Worm (Caenorhabditis elegans) whole organism, L2 larva: ENCODE data around the gene Y7A5A.7.

ENCODE experiments used
- C34F6.9 ChIP-seq: fragments of 150-350 bp; optimal IDR thresholded peaks from 2 replicates; lab custom pipeline; 2014; ENCODE audit warnings: missing biosample characterization, missing genetic modification characterization
- F13H6.1 ChIP-seq: sonication (generic microtip); optimal IDR thresholded peaks from 2 replicates; lab custom pipeline; 2016; ENCODE audit warnings: missing genetic modification characterization, missing compliant biosample characterization
- R02D3.7 ChIP-seq: fragments of 150-350 bp; optimal IDR thresholded peaks from 2 replicates; lab custom pipeline; 2014; ENCODE audit warnings: missing biosample characterization, missing genetic modification characterization
- ZK546.5 ChIP-seq: sonication (generic microtip); optimal IDR thresholded peaks from 2 replicates; lab custom pipeline; 2017; ENCODE audit warnings: missing biosample characterization, missing genetic modification characterization
- alr-1 ChIP-seq: fragments of 150-350 bp; optimal IDR thresholded peaks from 2 replicates; lab custom pipeline; 2014; ENCODE audit warnings: missing biosample characterization, missing genetic modification characterization
- aly-2 ChIP-seq: fragments of 150-350 bp; optimal IDR thresholded peaks from 2 replicates; lab custom pipeline; 2014; ENCODE audit warnings: missing biosample characterization, missing genetic modification characterization
- blmp-1 ChIP-seq: sonication (generic microtip); optimal IDR thresholded peaks from 2 replicates; lab custom pipeline; 2017; ENCODE audit warnings: missing genetic modification characterization, mild to moderate bottlenecking, missing compliant biosample characterization, antibody characterized with exemption, moderate library complexity; ENCODE audit not compliant: insufficient read depth
- ceh-82 ChIP-seq: fragments of 150-350 bp; optimal IDR thresholded peaks from 2 replicates; lab custom pipeline; 2014; ENCODE audit warnings: missing biosample characterization, missing genetic modification characterization
- crh-2 ChIP-seq: sonication (generic microtip); optimal IDR thresholded peaks from 2 replicates; lab custom pipeline; 2017; ENCODE audit warnings: missing biosample characterization, missing genetic modification characterization
- dmd-4 ChIP-seq: sonication (generic microtip); optimal IDR thresholded peaks from 2 replicates; lab custom pipeline; 2017; ENCODE audit warnings: missing biosample characterization, missing genetic modification characterization
- egl-27 ChIP-seq: sonication (generic microtip); optimal IDR thresholded peaks from 3 replicates; lab custom pipeline; 2017; ENCODE audit warnings: missing biosample characterization, missing genetic modification reagents, missing genetic modification characterization
- elt-1 ChIP-seq: fragments of 150-350 bp; optimal IDR thresholded peaks from 2 replicates; lab custom pipeline; 2014; ENCODE audit warnings: missing biosample characterization, missing genetic modification characterization
- fos-1 ChIP-seq: fragments of 150-350 bp; optimal IDR thresholded peaks from 2 replicates; lab custom pipeline; 2014; ENCODE audit warnings: missing biosample characterization, missing genetic modification characterization
- gmeb-1 ChIP-seq: fragments of 150-350 bp; optimal IDR thresholded peaks from 2 replicates; lab custom pipeline; 2014; ENCODE audit warnings: missing biosample characterization, missing genetic modification characterization
- lin-11 ChIP-seq: fragments of 150-350 bp; sonication (generic microtip); optimal IDR thresholded peaks from 2 replicates; lab custom pipeline; 2014; ENCODE audit warnings: missing biosample characterization, missing genetic modification characterization, inconsistent platforms, mixed read lengths
- lin-13 ChIP-seq: fragments of 150-350 bp; optimal IDR thresholded peaks from 2 replicates; lab custom pipeline; 2014; ENCODE audit warnings: missing biosample characterization, missing genetic modification reagents, missing genetic modification characterization
- lin-39 ChIP-seq: fragments of 150-350 bp; optimal IDR thresholded peaks from 2 replicates; lab custom pipeline; 2014; ENCODE audit warnings: missing biosample characterization, missing genetic modification reagents, missing genetic modification characterization
- lsy-2 ChIP-seq, 2 experiments: fragments of 150-350 bp in 1 of 2; sonication (generic microtip) in 1 of 2; optimal IDR thresholded peaks; 2 replicates each; lab custom pipeline; 2014 to 2017; ENCODE audit warnings: missing biosample characterization in 2 of 2, missing genetic modification characterization in 2 of 2
- mbf-1 ChIP-seq: sonication (generic microtip); optimal IDR thresholded peaks from 2 replicates; lab custom pipeline; 2017; ENCODE audit warnings: missing biosample characterization, missing genetic modification characterization
- mdl-1 ChIP-seq, 2 experiments: fragments of 150-350 bp in 1 of 2; sonication (generic microtip) in 1 of 2; optimal IDR thresholded peaks; 2 replicates each; lab custom pipeline; 2017; ENCODE audit warnings: missing biosample characterization in 2 of 2, missing genetic modification characterization in 2 of 2
- nhr-10 ChIP-seq: sonication (generic microtip); optimal IDR thresholded peaks from 2 replicates; lab custom pipeline; 2017; ENCODE audit warnings: missing biosample characterization, missing genetic modification characterization
- nhr-11 ChIP-seq: fragments of 150-350 bp; optimal IDR thresholded peaks from 2 replicates; lab custom pipeline; 2014; ENCODE audit warnings: missing biosample characterization, missing genetic modification characterization
- nhr-12 ChIP-seq: fragments of 150-350 bp; optimal IDR thresholded peaks from 2 replicates; lab custom pipeline; 2014; ENCODE audit warnings: missing biosample characterization, missing genetic modification characterization
- nhr-129 ChIP-seq: fragments of 150-350 bp; optimal IDR thresholded peaks from 2 replicates; lab custom pipeline; 2014; ENCODE audit warnings: missing biosample characterization, missing genetic modification characterization
- nhr-21 ChIP-seq: fragments of 150-350 bp; optimal IDR thresholded peaks from 2 replicates; lab custom pipeline; 2014; ENCODE audit warnings: missing biosample characterization, missing genetic modification characterization
- nhr-23 ChIP-seq: fragments of 150-350 bp; optimal IDR thresholded peaks from 2 replicates; lab custom pipeline; 2014; ENCODE audit warnings: missing biosample characterization, missing genetic modification reagents, missing genetic modification characterization
- nhr-237 ChIP-seq: fragments of 150-350 bp; optimal IDR thresholded peaks from 2 replicates; lab custom pipeline; 2014; ENCODE audit warnings: missing biosample characterization, missing genetic modification characterization
- nhr-25 ChIP-seq: fragments of 150-350 bp; sonication (generic microtip); optimal IDR thresholded peaks from 3 replicates; lab custom pipeline; 2014; ENCODE audit warnings: missing biosample characterization, missing genetic modification characterization
- nhr-77 ChIP-seq: fragments of 150-350 bp; optimal IDR thresholded peaks from 2 replicates; lab custom pipeline; 2014; ENCODE audit warnings: missing biosample characterization, missing genetic modification characterization
- skn-1 ChIP-seq: sonication (generic microtip); optimal IDR thresholded peaks from 2 replicates; lab custom pipeline; 2017; ENCODE audit warnings: missing biosample characterization, missing genetic modification characterization
- sma-3 ChIP-seq: sonication (generic microtip); optimal IDR thresholded peaks from 2 replicates; lab custom pipeline; 2016; ENCODE audit warnings: missing genetic modification reagents, missing genetic modification characterization, missing compliant biosample characterization
- sma-9 ChIP-seq, 2 experiments: fragments of 150-350 bp in 1 of 2; sonication (generic microtip) in 1 of 2; optimal IDR thresholded peaks; 2 replicates each; lab custom pipeline; 2014 to 2016; ENCODE audit warnings: missing genetic modification characterization in 2 of 2, mild to moderate bottlenecking in 1 of 2, missing biosample characterization in 1 of 2, missing compliant biosample characterization in 1 of 2, missing genetic modification reagents in 1 of 2, moderate library complexity in 1 of 2
- snpc-4 ChIP-seq: fragments of 150-350 bp; optimal IDR thresholded peaks from 2 replicates; lab custom pipeline; 2014; ENCODE audit warnings: missing biosample characterization, missing genetic modification characterization
- unc-55 ChIP-seq: fragments of 150-350 bp; sonication (generic microtip); optimal IDR thresholded peaks from 3 replicates; lab custom pipeline; 2014; ENCODE audit warnings: missing biosample characterization, missing genetic modification reagents, missing genetic modification characterization
- unc-62 ChIP-seq: fragments of 150-350 bp; optimal IDR thresholded peaks from 2 replicates; lab custom pipeline; 2014; ENCODE audit warnings: missing biosample characterization, missing genetic modification reagents, missing genetic modification characterization
- zag-1 ChIP-seq: fragments of 150-350 bp; optimal IDR thresholded peaks from 2 replicates; lab custom pipeline; 2014; ENCODE audit warnings: missing biosample characterization, missing genetic modification characterization
- ztf-1 ChIP-seq: fragments of 200-800 bp; sonication (Bioruptor generic); conservative IDR thresholded peaks from 2 replicates; pipeline ENCODE4 v1.3.6; 2022; ENCODE audit warnings: missing genetic modification characterization, missing compliant biosample characterization
- ztf-11 ChIP-seq: sonication (generic microtip); optimal IDR thresholded peaks from 2 replicates; lab custom pipeline; 2017; ENCODE audit warnings: missing biosample characterization, missing genetic modification characterization
- ztf-4 ChIP-seq: fragments of 150-350 bp; optimal IDR thresholded peaks from 2 replicates; lab custom pipeline; 2014; ENCODE audit warnings: missing biosample characterization, missing genetic modification characterization

Y7A5A.7 gene

ce11 chrX:15822197-15822596, 18.2 kb upstream of the Y7A5A.7 start, which contains the start of gene Y7A5A.8:
TSS of gene Y7A5A.8 (plus strand) at chrX:15822497.
- TF ChIP-seq F13H6.1 (no peak), ZK546.5 (tag; lab: Kevin White, UChicago) (no peak), nhr-129 (tag; lab: Kevin White, UChicago) (no peak), sma-3 (no peak), lin-11 (no peak), ztf-4 (no peak), elt-1 (tag; lab: Kevin White, UChicago) (no peak), nhr-10 (no peak), zag-1 (tag; lab: Kevin White, UChicago) (no peak), aly-2 (tag; lab: Kevin White, UChicago) (no peak), nhr-237 (no peak), nhr-12 (tag; lab: Kevin White, UChicago) (no peak), snpc-4 (tag; lab: Kevin White, UChicago) (no peak), lsy-2 (tag; optimal IDR thresholded peaks at IDR 0.05; lab: Kevin White, UChicago) (no peak), ceh-82 (tag; lab: Kevin White, UChicago) (no peak), ztf-11 (no peak), unc-55 (no peak)

ce11 chrX:15814548-15814947, 10.6 kb upstream of the Y7A5A.7 start:
- TF ChIP-seq F13H6.1 = no peak
- TF ChIP-seq skn-1 (tag; lab: Kevin White, UChicago) = no peak
- TF ChIP-seq fos-1 (tag; lab: Kevin White, UChicago) = no peak
- TF ChIP-seq alr-1 (tag; lab: Kevin White, UChicago) = no peak
- TF ChIP-seq nhr-23 (tag; lab: Kevin White, UChicago) = no peak
- no peak for TF ChIP-seq mbf-1 (tag; lab: Kevin White, UChicago)
- TF ChIP-seq gmeb-1 (tag; lab: Kevin White, UChicago) = no peak
- TF ChIP-seq C34F6.9 (tag; lab: Kevin White, UChicago) = no peak
- no peak for TF ChIP-seq zag-1 (tag; lab: Kevin White, UChicago)
- TF ChIP-seq egl-27 (tag; lab: Kevin White, UChicago) = no peak
- no peak for TF ChIP-seq sma-9 (GFP tag; optimal IDR thresholded peaks at IDR 0.05; lab: Kevin White, UChicago)
- no peak for TF ChIP-seq sma-9 (tag; optimal IDR thresholded peaks at IDR 0.05; lab: Kevin White, UChicago)
- no peak for TF ChIP-seq crh-2 (tag; lab: Kevin White, UChicago)
- no peak for TF ChIP-seq mdl-1 (tag; optimal IDR thresholded peaks at IDR 0.05; lab: Kevin White, UChicago)
- no peak for TF ChIP-seq lin-39 (tag; lab: Kevin White, UChicago)
- no peak for TF ChIP-seq dmd-4 (tag; lab: Kevin White, UChicago)
- no peak for TF ChIP-seq nhr-10
- no peak for TF ChIP-seq unc-55

ce11 chrX:15811341-15811740, 7.4 kb upstream of the Y7A5A.7 start:
- TF ChIP-seq skn-1 (tag; lab: Kevin White, UChicago) = no peak

ce11 chrX:15801827-15802226, 2.1 kb downstream of the Y7A5A.7 start:
- TF ChIP-seq nhr-237 (no peak), nhr-77 (tag; lab: Kevin White, UChicago) (no peak), unc-55 (no peak), R02D3.7 (tag; lab: Kevin White, UChicago) (no peak), elt-1 (tag; lab: Kevin White, UChicago) (no peak)

DNA sequence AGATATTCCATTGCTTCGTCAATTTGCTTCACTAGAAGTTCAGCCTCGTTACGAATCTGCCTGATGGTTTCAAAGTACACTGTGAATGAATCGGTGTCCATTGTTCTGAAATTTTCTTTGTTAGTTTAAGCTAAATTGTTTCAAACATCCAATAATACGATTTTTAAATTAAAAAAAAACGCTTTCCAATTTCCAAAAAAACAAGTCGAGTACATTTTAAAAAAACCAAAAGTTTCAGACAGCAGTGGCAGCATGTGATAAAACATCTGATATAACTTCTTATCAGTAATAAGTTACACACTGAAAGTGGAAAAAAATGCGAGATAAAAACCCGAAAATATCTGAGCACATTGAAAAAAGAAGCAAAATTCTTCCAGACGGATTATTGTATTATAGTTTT, 4.4 kb downstream of the Y7A5A.7 start, which contains the start of gene Y7A5A.6:
Y7A5A.6 (minus strand) TSS at position 101 of the 400 bp plus-strand sequence.
- TF ChIP-seq nhr-25 (tag; lab: Kevin White, UChicago) (no peak), nhr-11 (tag; lab: Kevin White, UChicago) (no peak), nhr-21 (tag; lab: Kevin White, UChicago) (no peak), nhr-77 (tag; lab: Kevin White, UChicago) (no peak), nhr-237 (no peak), lin-39 (tag; lab: Kevin White, UChicago) (no peak), ztf-1 (GFP tag; lab: Robert Waterston, UW) (no peak), snpc-4 (tag; lab: Kevin White, UChicago) (no peak), lin-13 (GFP tag; lab: Kevin White, UChicago) (no peak), nhr-10 (no peak), fos-1 (tag; lab: Kevin White, UChicago) (no peak), unc-62 (GFP tag; lab: Kevin White, UChicago) (no peak), blmp-1 (no peak), ztf-11 (no peak), nhr-129 (tag; lab: Kevin White, UChicago) (no peak), lsy-2 (tag; optimal IDR thresholded peaks at IDR 0.05; lab: Kevin White, UChicago) (no peak)
- TF ChIP-seq, all 48 proteins: peak for 0
